Worm (Caenorhabditis elegans) whole organism, late embryonic: ENCODE data around the gene pbo-6.

ENCODE experiments used
- ceh-2 ChIP-seq: sonication (generic microtip); optimal IDR thresholded peaks from 2 replicates; lab custom pipeline; 2016; ENCODE audit warnings: missing genotype, missing genetic modification characterization, missing compliant biosample characterization
- che-1 ChIP-seq: sonication (generic microtip); optimal IDR thresholded peaks from 2 replicates; lab custom pipeline; 2016; ENCODE audit warnings: mild to moderate bottlenecking, missing genetic modification characterization, missing compliant biosample characterization
- elt-2 ChIP-seq: sonication (generic microtip); optimal IDR thresholded peaks from 2 replicates; lab custom pipeline; 2016; ENCODE audit warnings: missing genetic modification reagents, missing genetic modification characterization, missing compliant biosample characterization
- nhr-11 ChIP-seq: fragments of 150-350 bp; optimal IDR thresholded peaks from 2 replicates; lab custom pipeline; 2014; ENCODE audit warnings: missing biosample characterization, missing genetic modification characterization
- sox-4 ChIP-seq: sonication (generic microtip); optimal IDR thresholded peaks from 2 replicates; lab custom pipeline; 2017; ENCODE audit warnings: mild to moderate bottlenecking, missing genetic modification characterization, inconsistent platforms, missing compliant biosample characterization
- syd-9 ChIP-seq: sonication (generic microtip); optimal IDR thresholded peaks from 2 replicates; lab custom pipeline; 2016; ENCODE audit warnings: mild to moderate bottlenecking, missing genetic modification characterization, moderate library complexity, missing compliant biosample characterization
- unc-3 ChIP-seq, 2 experiments: fragments of 200-800 bp in 1 of 2; sonication (Bioruptor generic) in 1 of 2; sonication (generic microtip) in 1 of 2; conservative IDR thresholded peaks in 1 of 2; optimal IDR thresholded peaks in 1 of 2; 2 replicates each; pipeline versions ENCODE4 v1.3.6 to Lab custom; 2016 to 2022; ENCODE audit warnings: missing compliant biosample characterization in 2 of 2, missing genetic modification characterization in 2 of 2, missing genetic modification reagents in 1 of 2
- unc-86 ChIP-seq: sonication (generic microtip); optimal IDR thresholded peaks from 2 replicates; lab custom pipeline; 2016; ENCODE audit warnings: missing genetic modification characterization, missing compliant biosample characterization

ce11 chrX:17403058-17403457 is 25.8 kb upstream of the pbo-6 start:
- TF ChIP-seq unc-86 (tag; lab: Kevin White, UChicago) (no peak), che-1 (no peak), elt-2 (no peak), sox-4 (tag; lab: Kevin White, UChicago) (no peak), nhr-11 (tag; lab: Kevin White, UChicago) (no peak), unc-3 (GFP tag; conservative IDR thresholded peaks at IDR 0.05; lab: Robert Waterston, UW) (no peak), unc-3 (tag; optimal IDR thresholded peaks at IDR 0.05; lab: Kevin White, UChicago) (no peak), ceh-2 (tag; lab: Kevin White, UChicago) (no peak), syd-9 (tag; lab: Kevin White, UChicago) (no peak)
